Fruit fly (Drosophila melanogaster): ENCODE measurements around the gene Mgat3.
"Not testable (repeated sequence)": the region's sequence is repeated elsewhere in the genome, so short reads cannot be mapped to it uniquely, and the experiment has no call there.

Gene Mgat3

DNA sequence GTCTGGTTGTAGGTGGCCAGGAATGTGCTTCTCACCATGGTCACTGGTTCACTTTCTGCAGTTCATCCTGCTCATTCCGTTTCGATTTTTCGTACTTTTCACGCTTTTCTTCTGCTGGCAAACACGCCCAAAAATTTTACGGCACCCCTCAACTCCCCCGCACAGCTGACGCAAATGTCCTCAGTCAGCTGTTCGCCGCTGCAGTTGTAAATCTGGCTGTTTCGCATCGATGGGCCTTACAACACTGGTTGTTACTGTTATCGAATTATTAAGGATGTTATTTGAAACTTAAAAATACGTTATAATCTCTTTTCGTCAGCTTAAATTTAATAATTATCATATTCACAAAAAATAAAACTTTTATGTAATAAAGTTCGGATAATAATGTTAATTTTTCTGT lies at the start of gene Mgat3:
Mgat3 (minus strand) TSS at position 182 of the 400 bp plus-strand sequence.
- no peak for TF ChIP-seq h (optimal IDR thresholded peaks at IDR 0.05)
- TF ChIP-seq insv (optimal IDR thresholded peaks at IDR 0.05) = no peak
- TF ChIP-seq psq (optimal IDR thresholded peaks at IDR 0.05) = no peak
- no peak for TF ChIP-seq ttk (optimal IDR thresholded peaks at IDR 0.05)
- TF ChIP-seq Sin3A (optimal IDR thresholded peaks at IDR 0.05) = no peak
- TF ChIP-seq Myc (optimal IDR thresholded peaks at IDR 0.05) = no peak

DNA sequence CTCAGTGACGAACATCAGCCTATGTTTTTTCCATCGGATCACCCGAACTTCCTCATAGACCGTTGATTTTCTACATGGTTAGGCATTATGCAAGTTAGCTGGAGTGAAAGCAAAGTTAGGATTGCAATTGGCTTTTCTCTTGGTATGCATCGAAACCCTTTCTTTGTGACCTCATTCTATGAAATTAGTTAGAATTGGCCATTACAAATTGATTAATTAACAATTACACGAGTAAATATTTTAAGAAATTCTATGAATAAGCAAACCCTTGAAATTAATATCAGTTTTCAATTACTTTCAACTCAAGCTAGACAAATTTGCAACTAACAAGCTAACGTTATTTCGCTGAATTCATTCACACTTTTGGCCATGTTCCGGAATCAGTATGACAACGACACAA lies 49.3 kb upstream of the Mgat3 start, which contains the start of gene Prosalpha6T:
Prosalpha6T (plus strand) TSS at position 301 of the 400 bp plus-strand sequence.
- TF ChIP-seq ttk (optimal IDR thresholded peaks at IDR 0.05) (no peak), insv (optimal IDR thresholded peaks at IDR 0.05) (no peak), Sin3A (optimal IDR thresholded peaks at IDR 0.05) (no peak), h (optimal IDR thresholded peaks at IDR 0.05) (no peak), Myc (optimal IDR thresholded peaks at IDR 0.05) (no peak), psq (optimal IDR thresholded peaks at IDR 0.05) (no peak)

DNA sequence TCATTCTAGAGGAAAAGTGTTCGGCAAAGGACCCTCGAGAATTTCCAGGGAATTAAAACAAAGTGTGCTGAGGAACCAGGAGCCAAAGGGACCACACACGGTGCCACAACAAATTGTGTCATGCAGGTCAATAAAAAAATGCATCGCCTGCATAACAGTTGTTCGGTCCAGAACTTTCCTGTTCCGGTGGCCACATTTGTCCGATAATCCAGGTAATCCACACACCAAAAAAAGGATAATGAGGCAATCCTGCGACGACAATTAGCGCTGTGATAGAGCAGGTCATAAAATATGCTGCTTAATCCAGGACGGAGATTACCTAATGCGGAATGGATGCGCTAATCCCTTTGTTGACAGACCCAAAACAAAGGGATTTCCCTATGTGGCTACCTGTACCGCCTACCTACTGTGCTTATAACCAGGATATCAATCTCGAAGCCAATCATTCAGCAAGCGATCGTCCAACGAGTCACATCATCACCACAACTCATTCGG lies 47.0 kb upstream of the Mgat3 start, which contains the start of gene CG16815:
CG16815 (plus strand) TSS at position 445 of the 495 bp plus-strand sequence.
- TF ChIP-seq h (optimal IDR thresholded peaks at IDR 0.05) (no peak), insv (optimal IDR thresholded peaks at IDR 0.05) (no peak), Sin3A (optimal IDR thresholded peaks at IDR 0.05) (no peak), Myc (optimal IDR thresholded peaks at IDR 0.05) (no peak), ttk (optimal IDR thresholded peaks at IDR 0.05) (no peak), psq (optimal IDR thresholded peaks at IDR 0.05) (no peak)

DNA sequence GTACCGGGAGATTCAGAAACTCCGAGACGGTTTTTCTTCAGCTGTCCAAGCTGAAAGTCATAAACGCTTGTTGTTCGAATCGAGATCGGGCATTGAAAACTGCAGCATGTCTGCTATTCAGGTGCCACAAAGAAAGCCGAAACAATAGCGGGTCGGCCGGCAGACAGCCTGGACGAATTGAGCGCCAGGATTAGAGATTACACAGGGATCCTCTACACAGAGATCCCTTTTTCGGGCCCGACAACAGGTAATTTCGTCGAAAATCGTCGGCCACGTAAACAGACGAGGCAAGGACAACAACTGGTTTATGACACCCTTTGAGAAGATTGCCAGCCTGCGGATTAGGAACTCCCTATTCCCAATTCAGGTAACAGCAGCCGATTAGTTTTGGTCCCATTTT lies 44.8 kb upstream of the Mgat3 start, which contains the start of gene CG16813:
CG16813 (plus strand) TSS at position 288 of the 400 bp plus-strand sequence.
- TF ChIP-seq Sin3A (optimal IDR thresholded peaks at IDR 0.05) (no peak), psq (optimal IDR thresholded peaks at IDR 0.05) (no peak), Myc (optimal IDR thresholded peaks at IDR 0.05) (no peak), h (optimal IDR thresholded peaks at IDR 0.05) (no peak), ttk (optimal IDR thresholded peaks at IDR 0.05) (no peak), insv (optimal IDR thresholded peaks at IDR 0.05) (no peak)

DNA sequence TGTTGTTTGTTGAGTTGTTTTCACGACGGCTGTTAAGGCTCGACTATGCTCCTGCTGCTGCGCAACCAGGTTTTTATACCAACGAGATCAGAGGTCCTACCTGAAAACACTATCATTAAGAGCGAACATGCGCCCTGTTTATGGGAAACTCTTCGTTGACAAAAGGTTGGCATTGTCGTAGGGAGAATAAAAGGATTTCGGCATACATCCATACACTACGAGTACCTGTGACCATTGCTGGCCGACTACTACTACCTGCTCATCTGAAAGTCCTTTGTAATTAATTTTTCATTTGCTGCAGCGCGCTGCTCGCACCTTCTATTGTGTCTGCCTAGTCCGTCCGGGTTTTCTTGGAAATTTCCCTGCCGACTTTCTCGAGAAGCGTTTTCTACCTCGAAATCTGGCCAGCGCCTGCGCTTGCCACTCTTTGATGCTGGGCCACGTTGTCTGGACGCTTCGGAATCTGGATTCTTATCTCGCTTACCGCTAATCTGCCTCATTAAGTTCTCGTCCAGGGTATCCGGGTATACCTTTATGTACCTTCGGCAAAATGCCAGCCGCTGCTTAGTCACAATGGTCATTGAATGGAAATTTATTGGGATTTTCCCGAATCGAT lies 42.9 kb upstream of the Mgat3 start, which contains the start of gene CG15480:
CG15480 (minus strand) TSS at position 51 of the 616 bp plus-strand sequence.
- TF ChIP-seq ttk (optimal IDR thresholded peaks at IDR 0.05) = no peak
- no peak for TF ChIP-seq psq (optimal IDR thresholded peaks at IDR 0.05)
- no peak for TF ChIP-seq Sin3A (optimal IDR thresholded peaks at IDR 0.05)
- no peak for TF ChIP-seq insv (optimal IDR thresholded peaks at IDR 0.05)
- TF ChIP-seq Myc (optimal IDR thresholded peaks at IDR 0.05) = no peak
- TF ChIP-seq h (optimal IDR thresholded peaks at IDR 0.05) = no peak

DNA sequence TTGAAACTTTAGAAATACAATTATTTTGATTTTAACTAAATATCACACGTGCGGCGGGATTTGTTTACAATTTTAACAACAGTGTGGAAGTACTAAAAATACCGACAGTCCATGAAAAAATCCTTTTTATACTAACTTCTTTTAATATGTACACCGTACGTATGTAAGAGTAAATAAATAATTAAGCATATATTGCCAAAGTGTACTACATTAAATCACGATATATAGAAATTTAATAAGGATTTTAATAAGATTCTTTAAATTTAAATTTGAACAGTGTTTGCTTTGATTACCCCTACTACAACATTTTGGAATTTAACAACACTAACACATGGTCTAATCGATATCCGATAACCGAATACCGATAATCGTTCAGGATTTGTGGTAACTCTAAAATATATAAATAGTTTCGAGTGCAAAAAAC lies 39.8 kb upstream of the Mgat3 start, which contains the start of the genes Ski6 and CG16812:
Ski6 (minus strand) TSS at position 205 of the 424 bp plus-strand sequence.
CG16812 (plus strand) TSS at position 363 of the 424 bp plus-strand sequence.
- TF ChIP-seq h (optimal IDR thresholded peaks at IDR 0.05) = no peak
- no peak for TF ChIP-seq ttk (optimal IDR thresholded peaks at IDR 0.05)

DNA sequence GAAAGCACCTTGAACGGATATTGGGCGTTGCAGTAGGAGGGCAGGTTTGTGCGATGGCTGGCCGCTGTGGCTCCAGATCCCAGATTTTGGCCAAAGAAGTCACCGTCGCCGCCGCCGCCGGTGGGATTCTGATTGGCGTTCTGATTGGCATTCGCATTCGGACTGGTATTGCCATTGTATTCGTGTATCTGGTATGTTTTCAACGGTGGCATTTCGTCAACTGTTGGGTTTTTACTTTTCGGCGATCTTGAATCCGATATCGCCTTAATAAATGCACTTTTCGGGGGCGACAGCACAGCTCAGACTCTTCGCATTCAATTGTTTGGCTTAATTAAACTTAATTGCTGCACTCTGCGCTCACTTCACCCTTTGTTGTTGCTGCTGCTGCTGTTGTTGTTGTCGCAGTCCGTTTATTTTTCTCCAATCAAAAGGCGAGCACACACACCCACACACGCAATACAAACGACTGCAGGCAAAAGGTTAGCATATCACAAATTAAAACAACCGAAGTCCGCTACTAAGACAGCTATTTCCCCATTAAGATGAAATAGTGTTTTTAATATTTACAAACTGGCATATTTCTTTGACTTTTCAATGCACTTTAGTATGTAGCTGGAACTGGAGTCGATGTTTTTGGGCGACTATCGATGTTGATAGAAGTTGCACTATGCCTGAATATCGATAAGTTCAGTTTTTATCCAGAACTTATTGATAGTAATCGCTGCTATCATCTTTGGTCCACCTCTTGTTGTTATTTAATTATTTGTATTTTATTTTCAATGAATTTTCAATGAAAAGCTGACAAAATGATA lies 37.1 kb upstream of the Mgat3 start, which contains the start of the genes CG9426 and mRF1:
CG9426 (minus strand) TSS at position 643 of the 812 bp plus-strand sequence.
mRF1 (plus strand) TSS at position 699 of the 812 bp plus-strand sequence.
- no peak for TF ChIP-seq ttk (optimal IDR thresholded peaks at IDR 0.05)
- TF ChIP-seq psq (optimal IDR thresholded peaks at IDR 0.05) = no peak

DNA sequence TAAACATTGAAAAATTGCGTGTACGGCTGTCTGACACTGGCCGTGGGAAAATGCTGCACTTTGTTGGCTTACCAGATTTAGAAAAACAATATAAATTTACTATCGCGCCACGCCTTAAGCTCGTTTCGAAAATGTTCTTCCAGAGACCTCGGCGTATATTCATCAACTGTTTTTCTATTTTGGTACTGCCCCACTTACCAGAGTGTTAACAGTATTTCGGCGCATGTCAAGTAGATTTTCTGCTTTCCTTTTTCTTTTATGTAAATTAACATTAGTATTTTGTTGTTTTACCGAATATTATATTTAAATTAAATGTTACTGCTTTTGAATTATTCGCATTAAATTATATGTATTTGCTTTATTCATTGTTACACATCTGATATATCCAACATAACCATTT lies 32.6 kb upstream of the Mgat3 start, which contains the start of gene kek4:
kek4 (minus strand) TSS at position 341 of the 400 bp plus-strand sequence.
- TF ChIP-seq psq (optimal IDR thresholded peaks at IDR 0.05) = no peak
- no peak for TF ChIP-seq insv (optimal IDR thresholded peaks at IDR 0.05)
- no peak for TF ChIP-seq ttk (optimal IDR thresholded peaks at IDR 0.05)
- TF ChIP-seq h (optimal IDR thresholded peaks at IDR 0.05) = no peak

DNA sequence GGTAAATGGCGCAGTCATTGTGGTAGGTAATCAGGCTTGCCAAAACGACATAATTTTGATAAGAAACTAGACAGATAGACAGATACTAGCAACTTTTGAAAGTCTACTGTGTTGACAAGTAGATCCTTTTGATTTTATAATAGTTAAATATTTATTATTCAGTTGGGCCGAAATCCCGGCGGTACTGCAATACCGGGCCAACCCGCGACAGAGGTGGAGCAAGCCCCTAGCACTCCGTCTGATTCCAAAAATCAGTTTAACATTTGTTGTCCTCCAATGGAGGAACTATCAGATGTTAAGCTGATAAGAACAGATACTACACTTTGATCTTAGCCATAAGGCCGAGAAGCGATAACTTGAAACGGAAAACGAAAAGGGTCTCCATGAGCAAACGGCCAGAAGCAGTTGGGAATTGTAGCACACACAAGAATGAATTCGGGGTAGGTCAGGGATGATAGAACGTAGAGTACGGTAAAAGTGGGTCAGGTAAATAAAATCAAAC lies 29.4 kb upstream of the Mgat3 start, which contains the start of gene CG15482:
CG15482 (minus strand) TSS at position 51 of the 502 bp plus-strand sequence.
- not testable (repeated sequence) for TF ChIP-seq insv, Myc, h (optimal IDR thresholded peaks at IDR 0.05)

DNA sequence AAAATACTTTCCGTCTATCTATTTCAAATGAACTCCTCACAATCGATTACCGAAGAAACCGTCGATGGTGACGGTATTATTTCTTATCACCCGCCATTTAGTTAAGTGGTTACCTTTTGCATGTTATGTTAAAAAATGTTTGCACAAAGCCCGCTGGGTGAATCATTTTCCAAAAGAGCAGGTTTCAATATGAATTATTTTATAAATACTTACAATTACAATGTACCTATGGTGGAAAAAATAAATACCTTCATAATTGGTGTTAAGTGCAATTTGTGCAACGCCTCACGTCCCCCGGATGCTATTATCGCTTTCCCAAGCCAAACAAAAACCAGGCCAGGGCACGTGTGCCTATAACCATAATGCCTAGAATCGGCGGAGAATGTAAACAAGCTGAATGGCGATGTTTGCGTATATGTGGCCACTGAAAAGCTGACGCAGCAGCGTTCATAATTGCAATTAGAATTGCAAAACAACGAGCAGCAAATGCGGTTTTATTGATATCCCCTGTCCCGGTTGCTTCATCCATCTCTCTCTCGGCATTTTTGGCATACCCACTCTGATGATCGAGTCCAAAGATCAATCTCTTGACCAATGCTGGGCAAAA lies 24.6 kb upstream of the Mgat3 start:
- TF ChIP-seq psq (optimal IDR thresholded peaks at IDR 0.05) (no peak), ttk (optimal IDR thresholded peaks at IDR 0.05) (no peak)

DNA sequence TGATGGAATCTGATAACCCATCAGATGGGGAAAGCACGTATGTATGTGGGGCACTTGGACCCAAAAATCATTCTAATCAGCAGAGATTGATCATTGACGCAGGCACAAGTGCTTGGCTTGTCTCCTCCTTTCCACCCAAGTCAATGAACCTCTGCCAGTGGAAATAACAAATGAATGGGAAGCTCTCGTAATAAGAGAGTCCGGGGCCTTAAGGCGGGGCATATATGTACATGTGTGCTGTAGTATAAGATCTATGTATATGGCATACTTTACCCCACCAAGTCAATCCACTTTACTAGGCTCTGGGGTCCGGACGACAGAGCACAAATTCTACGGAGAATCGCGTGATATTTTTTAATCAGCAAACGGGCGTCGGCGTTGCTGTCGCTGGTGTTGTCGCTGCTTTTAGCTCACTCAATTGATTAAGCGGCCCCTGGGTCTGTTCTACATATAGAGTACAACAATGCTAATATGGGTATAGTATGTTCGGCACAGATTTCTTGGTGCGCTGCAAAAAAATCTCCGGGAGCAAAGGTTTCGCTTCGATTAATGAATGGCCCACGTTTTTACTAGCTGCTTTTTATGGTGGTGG lies 23.8 kb upstream of the Mgat3 start:
- TF ChIP-seq Myc (optimal IDR thresholded peaks at IDR 0.05) = no peak
- no peak for TF ChIP-seq Sin3A (optimal IDR thresholded peaks at IDR 0.05)
- no peak for TF ChIP-seq ttk (optimal IDR thresholded peaks at IDR 0.05)
- TF ChIP-seq psq (optimal IDR thresholded peaks at IDR 0.05) = no peak
- no peak for TF ChIP-seq insv (optimal IDR thresholded peaks at IDR 0.05)
- TF ChIP-seq h (optimal IDR thresholded peaks at IDR 0.05) = no peak

All from Kc167 (cell line).